Fruit fly (Drosophila melanogaster): ENCODE results near the gene CG17568.

The CG17568 gene

DNA sequence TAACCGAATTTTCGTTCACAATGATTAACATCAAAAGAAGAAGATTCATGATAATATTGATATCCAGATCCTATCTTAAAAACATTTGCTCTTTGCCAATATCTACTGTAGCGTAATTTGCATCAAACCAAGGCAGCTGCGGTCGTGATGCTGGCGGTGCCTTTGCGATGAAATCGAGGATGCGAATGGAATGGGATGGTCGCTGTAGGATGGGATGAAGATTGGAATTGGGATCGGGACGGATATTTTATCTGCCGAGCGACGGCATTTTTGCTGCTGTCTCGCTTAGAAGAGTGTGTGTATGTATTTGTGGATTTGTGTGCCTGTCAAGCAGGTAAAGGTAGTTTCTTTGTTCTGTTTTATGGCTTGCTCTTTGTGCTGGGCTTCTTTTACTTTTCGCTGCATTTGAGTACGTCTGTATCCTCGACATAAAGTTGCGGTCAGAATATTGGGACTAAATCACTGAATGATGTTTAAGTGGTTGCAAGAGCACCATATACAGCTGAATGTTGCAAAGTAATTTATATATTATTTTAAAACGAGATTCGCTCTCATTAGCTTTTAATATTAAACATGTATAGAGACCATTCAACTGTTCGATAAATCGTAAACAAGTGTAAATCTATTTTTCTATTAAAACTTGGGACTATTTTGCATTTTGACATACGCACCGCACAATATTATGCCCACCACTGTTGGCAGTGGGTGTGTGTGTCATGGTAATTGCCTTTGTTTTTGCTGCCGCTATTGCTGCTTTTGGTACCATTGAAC, 19.0 kb downstream of the CG17568 start (continued):
- TF ChIP-seq cad (GFP tag; optimal IDR thresholded peaks at IDR 0.05) (peak; percentile 82), CG14667 (GFP tag; IDR thresholded peaks at IDR 0.05) (no peak), CG5953 (GFP tag; IDR thresholded peaks at IDR 0.05) (no peak), corto (GFP tag; optimal IDR thresholded peaks at IDR 0.05) (peak; percentile 48), tll (GFP tag; optimal IDR thresholded peaks at IDR 0.05) (peak in 1 of 2 experiments; percentile 37)

DNA sequence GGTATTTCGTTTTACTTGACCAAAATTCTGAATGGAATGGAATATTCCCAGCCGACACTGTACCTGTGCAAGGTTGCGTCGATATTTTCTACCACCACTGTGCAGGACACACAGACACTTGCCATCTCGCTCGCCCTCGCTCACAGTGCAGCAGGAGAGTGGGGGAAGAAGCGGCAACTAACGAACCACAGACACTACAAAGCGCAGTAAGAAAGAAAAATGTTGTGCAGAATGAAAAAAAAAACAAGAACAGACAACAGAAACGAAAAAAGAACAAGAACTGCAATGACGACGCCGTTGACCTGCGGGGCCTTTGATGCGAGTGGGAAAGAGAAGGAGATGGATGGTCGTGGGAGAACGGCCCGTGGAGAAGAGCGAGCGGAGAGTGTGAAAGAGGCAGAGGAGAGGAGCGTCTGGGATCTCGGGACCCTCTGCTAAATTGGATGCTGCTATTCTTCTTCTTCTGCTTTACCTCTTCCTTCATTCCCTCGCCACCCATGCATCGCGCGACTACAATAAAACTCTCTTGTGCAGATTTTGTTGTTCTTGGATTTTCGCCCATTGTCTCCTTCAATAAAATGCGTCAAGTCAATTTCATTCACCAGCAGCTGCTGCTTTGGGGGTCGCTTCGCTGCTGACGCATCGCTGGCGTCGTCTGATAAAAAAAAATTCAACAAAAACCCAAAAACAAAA, 20.0 kb downstream of the CG17568 start:
- no peak for TF ChIP-seq CG11456 (GFP tag; IDR thresholded peaks at IDR 0.05)
- TF ChIP-seq pros (GFP tag; optimal IDR thresholded peaks at IDR 0.05), result peak; percentile 74
- TF ChIP-seq zen (tag; optimal IDR thresholded peaks at IDR 0.05), result peak; percentile 7
- 0 out of 3 replicates have a peak, but pooled peaks have one; percentile 16 for TF ChIP-seq CG16813 (GFP tag; IDR thresholded peaks at IDR 0.05; ENCODE audit: partially characterized antibody)
- TF ChIP-seq CG3065 (GFP tag; optimal IDR thresholded peaks at IDR 0.05), result no peak
- no peak for TF ChIP-seq shn (GFP tag; optimal IDR thresholded peaks at IDR 0.05)
- no peak for TF ChIP-seq zfh2 (GFP tag; optimal IDR thresholded peaks at IDR 0.05)
- TF ChIP-seq dan (GFP tag; IDR thresholded peaks at IDR 0.05), result no peak
- no peak for TF ChIP-seq CG12236 (GFP tag; optimal IDR thresholded peaks at IDR 0.05)
- TF ChIP-seq CG8388 (GFP tag; optimal IDR thresholded peaks at IDR 0.05), result peak; percentile 45
- TF ChIP-seq CG4360 (GFP tag; IDR thresholded peaks at IDR 0.05), result peak; percentile 30; the same call in 1 of the 2 replicates
- no peak for TF ChIP-seq CG11723 (GFP tag; optimal IDR thresholded peaks at IDR 0.05)
- no peak for TF ChIP-seq CG5245 (GFP tag; optimal IDR thresholded peaks at IDR 0.05)
- no peak for TF ChIP-seq ind (GFP tag; optimal IDR thresholded peaks at IDR 0.05)
- TF ChIP-seq MBD-R2 (GFP tag; IDR thresholded peaks at IDR 0.05), result 0 out of 2 replicates have a peak, but pooled peaks have one; percentile 18
- TF ChIP-seq Nf-YA (GFP tag; IDR thresholded peaks at IDR 0.05), result no peak
- no peak for TF ChIP-seq Pdp1 (GFP tag; optimal IDR thresholded peaks at IDR 0.05)
- TF ChIP-seq pnt (GFP tag; optimal IDR thresholded peaks at IDR 0.05), result no peak
- no peak for TF ChIP-seq CG2678 (tag; optimal IDR thresholded peaks at IDR 0.05)
- TF ChIP-seq tup (GFP tag; optimal IDR thresholded peaks at IDR 0.05), result no peak
- TF ChIP-seq H15 (GFP tag; IDR thresholded peaks at IDR 0.05), result no peak
- no peak for TF ChIP-seq Kr (GFP tag; optimal IDR thresholded peaks at IDR 0.05)
- no peak for TF ChIP-seq cwo (GFP tag; optimal IDR thresholded peaks at IDR 0.05)
- no peak for TF ChIP-seq CG31441 (GFP tag; IDR thresholded peaks at IDR 0.05)
- TF ChIP-seq CG4707 (GFP tag; optimal IDR thresholded peaks at IDR 0.05), result no peak
- TF ChIP-seq rib (GFP tag; IDR thresholded peaks at IDR 0.05), result 0 out of 2 replicates have a peak, but pooled peaks have one; percentile 33
- no peak for TF ChIP-seq Jarid2 (GFP tag; optimal IDR thresholded peaks at IDR 0.05)
- TF ChIP-seq cg (GFP tag; optimal IDR thresholded peaks at IDR 0.05), result peak; percentile 21
- TF ChIP-seq psq (GFP tag; optimal IDR thresholded peaks at IDR 0.05), result peak; percentile 50
- TF ChIP-seq so (GFP tag; IDR thresholded peaks at IDR 0.05), result no peak
- no peak for TF ChIP-seq slp2 (GFP tag; optimal IDR thresholded peaks at IDR 0.05)
- TF ChIP-seq nerfin-1 (tag; optimal IDR thresholded peaks at IDR 0.05), result peak; percentile 0
- peak; percentile 37 for TF ChIP-seq sqz (GFP tag; optimal IDR thresholded peaks at IDR 0.05)
- no peak for TF ChIP-seq hkb (optimal IDR thresholded peaks at IDR 0.05)
- TF ChIP-seq hkb (GFP tag; IDR thresholded peaks at IDR 0.05), result no peak
- TF ChIP-seq Med (GFP tag), result peak; percentile 13
- peak; percentile 38 for TF ChIP-seq CG17385 (GFP tag; optimal IDR thresholded peaks at IDR 0.05)
- no peak for TF ChIP-seq CG43689 (GFP tag; IDR thresholded peaks at IDR 0.05)
- TF ChIP-seq scrt (GFP tag; optimal IDR thresholded peaks at IDR 0.05), result no peak
- peak; percentile 89 for TF ChIP-seq CG15479 (GFP tag; optimal IDR thresholded peaks at IDR 0.05)
- TF ChIP-seq crp (GFP tag; optimal IDR thresholded peaks at IDR 0.05), result no peak
- TF ChIP-seq CG15011 (GFP tag; optimal IDR thresholded peaks at IDR 0.05), result no peak
